Worm (Caenorhabditis elegans) whole organism, young adult: ENCODE results near the gene lin-66.

Source experiments
- B0336.3 ChIP-seq: fragments of 200-800 bp; sonication (Bioruptor generic); IDR thresholded peaks from 2 replicates; pipeline ENCODE4 v1.3.6; 2022; ENCODE audit warnings: missing genetic modification characterization, missing compliant biosample characterization
- F33H1.4 ChIP-seq: fragments of 200-800 bp; sonication (Bioruptor generic); IDR thresholded peaks from 2 replicates; pipeline ENCODE4 v1.3.6; 2022; ENCODE audit warnings: missing genetic modification reagents, missing genetic modification characterization, missing compliant biosample characterization
- F37B4.10 ChIP-seq: fragments of 200-800 bp; sonication (Bioruptor generic); IDR thresholded peaks from 2 replicates; pipeline ENCODE4 v1.3.6; 2022; ENCODE audit warnings: missing genetic modification characterization, missing compliant biosample characterization
- F57A8.1 ChIP-seq: fragments of 200-800 bp; sonication (Bioruptor generic); optimal IDR thresholded peaks from 2 replicates; lab custom pipeline; 2018; ENCODE audit warnings: mild to moderate bottlenecking, missing genetic modification characterization, moderate library complexity, missing compliant biosample characterization
- T07F8.4 ChIP-seq: sonication (generic microtip); optimal IDR thresholded peaks from 2 replicates; lab custom pipeline; 2016; ENCODE audit warnings: mild to moderate bottlenecking, missing genetic modification characterization, moderate library complexity, missing compliant biosample characterization
- Y53G8AR.9 ChIP-seq: fragments of 200-800 bp; sonication (Bioruptor generic); conservative IDR thresholded peaks from 2 replicates; pipeline ENCODE4 v1.3.6; 2022; ENCODE audit warnings: missing genetic modification reagents, missing genetic modification characterization, missing compliant biosample characterization
- ZK185.1 ChIP-seq: sonication (generic microtip); optimal IDR thresholded peaks from 2 replicates; lab custom pipeline; 2016; ENCODE audit warnings: mild to moderate bottlenecking, missing genetic modification characterization, missing compliant biosample characterization; ENCODE audit not compliant: poor library complexity, severe bottlenecking
- attf-6 ChIP-seq: fragments of 200-800 bp; sonication (Bioruptor generic); IDR thresholded peaks from 2 replicates; pipeline ENCODE4 v1.3.6; 2022; ENCODE audit warnings: missing genetic modification reagents, missing genetic modification characterization, missing compliant biosample characterization
- cebp-1 ChIP-seq, 2 experiments: fragments of 200-800 bp in 1 of 2; sonication (Bioruptor generic) in 1 of 2; sonication (generic microtip) in 1 of 2; IDR thresholded peaks in 1 of 2; optimal IDR thresholded peaks in 1 of 2; 2 replicates each; pipeline versions ENCODE4 v1.3.6 to Lab custom; 2017 to 2022; ENCODE audit warnings: missing compliant biosample characterization in 2 of 2, missing genetic modification characterization in 2 of 2, mild to moderate bottlenecking in 1 of 2, missing genetic modification reagents in 1 of 2, moderate library complexity in 1 of 2
- cebp-2 ChIP-seq: fragments of 200-800 bp; sonication (Bioruptor generic); IDR thresholded peaks from 2 replicates; pipeline ENCODE4 v1.3.6; 2022; ENCODE audit warnings: missing genetic modification characterization, missing compliant biosample characterization
- ets-4 ChIP-seq: fragments of 200-800 bp; sonication (Bioruptor generic); optimal IDR thresholded peaks from 2 replicates; lab custom pipeline; 2018; ENCODE audit warnings: mild to moderate bottlenecking, missing genetic modification characterization, missing compliant biosample characterization
- hlh-12 ChIP-seq: sonication (generic microtip); optimal IDR thresholded peaks from 2 replicates; lab custom pipeline; 2016; ENCODE audit warnings: missing genetic modification characterization, missing compliant biosample characterization
- hmg-1.2 ChIP-seq: fragments of 200-800 bp; sonication (Bioruptor generic); IDR thresholded peaks from 2 replicates; pipeline ENCODE4 v1.3.6; 2022; ENCODE audit warnings: missing genetic modification reagents, missing genetic modification characterization, missing compliant biosample characterization
- lsl-1 ChIP-seq: fragments of 200-800 bp; sonication (Bioruptor generic); optimal IDR thresholded peaks from 2 replicates; lab custom pipeline; 2018; ENCODE audit warnings: mild to moderate bottlenecking, missing genetic modification characterization, moderate library complexity, missing compliant biosample characterization
- madf-3 ChIP-seq: fragments of 200-800 bp; sonication (Bioruptor generic); IDR thresholded peaks from 2 replicates; pipeline ENCODE4 v1.3.6; 2022; ENCODE audit warnings: missing genetic modification reagents, missing genetic modification characterization, missing compliant biosample characterization
- madf-8 ChIP-seq: fragments of 200-800 bp; sonication (Bioruptor generic); conservative IDR thresholded peaks from 2 replicates; pipeline ENCODE4 v1.3.6; 2022; ENCODE audit warnings: missing genetic modification reagents, missing genetic modification characterization, missing compliant biosample characterization
- pbrm-1 ChIP-seq: fragments of 200-800 bp; sonication (Bioruptor generic); IDR thresholded peaks from 2 replicates; pipeline ENCODE4 v1.3.6; 2022; ENCODE audit warnings: missing genetic modification reagents, missing genetic modification characterization, missing compliant biosample characterization
- rec-8 ChIP-seq, 2 experiments: sonication (generic microtip); optimal IDR thresholded peaks; 2 replicates each; lab custom pipeline; 2016; ENCODE audit warnings: mild to moderate bottlenecking in 2 of 2, missing genetic modification characterization in 2 of 2, missing genetic modification reagents in 2 of 2, missing genotype in 2 of 2, missing biosample characterization in 1 of 2, missing compliant biosample characterization in 1 of 2, moderate library complexity in 1 of 2
- rpc-1 ChIP-seq, 2 experiments: fragments of 150-350 bp in 1 of 2; sonication (generic microtip) in 1 of 2; optimal IDR thresholded peaks; 2 replicates each; lab custom pipeline; 2014 to 2018; ENCODE audit warnings: missing biosample characterization in 1 of 2, missing genetic modification characterization in 1 of 2, missing genetic modification reagents in 1 of 2, missing genotype in 1 of 2
- sdz-38 ChIP-seq: sonication (generic microtip); optimal IDR thresholded peaks from 2 replicates; lab custom pipeline; 2016; ENCODE audit warnings: missing genotype, missing genetic modification characterization, missing compliant biosample characterization
- snpc-1.1 ChIP-seq: sonication (generic microtip); optimal IDR thresholded peaks from 2 replicates; lab custom pipeline; 2017; ENCODE audit warnings: missing genetic modification characterization, mild to moderate bottlenecking, missing compliant biosample characterization, antibody characterized with exemption, moderate library complexity, missing genotype, missing genetic modification reagents; ENCODE audit not compliant: insufficient read depth
- snpc-4 ChIP-seq, 5 experiments: fragments of 150-350 bp in 1 of 5; sonication (generic microtip) in 4 of 5; optimal IDR thresholded peaks; 2 replicates each; lab custom pipeline; 2014 to 2018; ENCODE audit warnings: missing genetic modification characterization in 5 of 5, missing biosample characterization in 3 of 5, antibody characterized with exemption in 2 of 5, mild to moderate bottlenecking in 2 of 5, missing compliant biosample characterization in 2 of 5, missing genotype in 2 of 5, moderate library complexity in 2 of 5, missing genetic modification reagents in 1 of 5
- sptf-2 ChIP-seq: fragments of 200-800 bp; sonication (Bioruptor generic); optimal IDR thresholded peaks from 2 replicates; lab custom pipeline; 2018; ENCODE audit warnings: mild to moderate bottlenecking, missing genetic modification characterization, missing compliant biosample characterization
- tbp1 ChIP-seq: fragments of 200-800 bp; sonication (Bioruptor generic); optimal IDR thresholded peaks from 2 replicates; lab custom pipeline; 2018; ENCODE audit warnings: mild to moderate bottlenecking, missing genetic modification characterization, missing compliant biosample characterization
- zfh-2 ChIP-seq: fragments of 200-800 bp; sonication (Bioruptor generic); conservative IDR thresholded peaks from 2 replicates; pipeline ENCODE4 v1.3.6; 2022; ENCODE audit warnings: missing genetic modification reagents, missing genetic modification characterization, missing compliant biosample characterization
- ztf-22 ChIP-seq: fragments of 200-800 bp; sonication (Bioruptor generic); optimal IDR thresholded peaks from 2 replicates; lab custom pipeline; 2018; ENCODE audit warnings: mild to moderate bottlenecking, missing genetic modification characterization, moderate library complexity, missing compliant biosample characterization

lin-66 gene

ce11 chrIV:13884435-13884834 lies 3.4 kb upstream of the lin-66 start:
- TF ChIP-seq zfh-2 (GFP tag; lab: Robert Waterston, UW) (peak; percentile 32; the same call in 1 of the 2 replicates), lsl-1 (peak; percentile 17), madf-3 (GFP tag; lab: Robert Waterston, UW) (0 out of 2 replicates have a peak, but pooled peaks have one; percentile 6), F33H1.4 (GFP tag; lab: Robert Waterston, UW) (peak; percentile 62), F37B4.10 (GFP tag; lab: Robert Waterston, UW) (0 out of 2 replicates have a peak, but pooled peaks have one; percentile 1)

DNA sequence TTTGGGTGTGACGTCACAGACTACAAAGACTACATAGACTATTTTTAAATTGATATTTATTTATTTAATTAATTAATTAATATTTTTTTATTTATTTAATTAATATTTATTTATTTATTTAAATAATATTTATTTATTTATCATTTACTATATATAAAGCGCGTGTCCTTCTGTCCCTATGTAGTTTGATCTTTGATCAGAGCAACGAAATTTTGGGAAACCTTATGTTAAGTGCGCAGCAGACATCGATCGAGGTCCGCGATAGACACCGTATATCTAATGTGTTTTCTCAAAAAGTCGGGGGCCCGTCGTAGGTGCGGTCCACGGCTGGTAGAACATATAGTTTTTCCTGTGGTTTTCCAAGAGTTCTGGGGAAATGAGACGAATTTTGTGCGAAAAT lies 3.0 kb upstream of the lin-66 start:
- TF ChIP-seq lsl-1 (peak; percentile 6), hmg-1.2 (peak; percentile 68), snpc-4 (GFP tag; optimal IDR thresholded peaks at IDR 0.05; lab: Kevin White, UChicago) (peak; percentile 29), snpc-4 (tag; optimal IDR thresholded peaks at IDR 0.05; lab: Kevin White, UChicago) (peak in 2 of 4 experiments; percentile 38 to 89), snpc-1.1 (tag; lab: Kevin White, UChicago) (peak; percentile 30), pbrm-1 (GFP tag; lab: Robert Waterston, UW) (peak; percentile 73), tbp1 (GFP tag; lab: Kevin White, UChicago) (peak; percentile 1), attf-6 (peak; percentile 94)

DNA sequence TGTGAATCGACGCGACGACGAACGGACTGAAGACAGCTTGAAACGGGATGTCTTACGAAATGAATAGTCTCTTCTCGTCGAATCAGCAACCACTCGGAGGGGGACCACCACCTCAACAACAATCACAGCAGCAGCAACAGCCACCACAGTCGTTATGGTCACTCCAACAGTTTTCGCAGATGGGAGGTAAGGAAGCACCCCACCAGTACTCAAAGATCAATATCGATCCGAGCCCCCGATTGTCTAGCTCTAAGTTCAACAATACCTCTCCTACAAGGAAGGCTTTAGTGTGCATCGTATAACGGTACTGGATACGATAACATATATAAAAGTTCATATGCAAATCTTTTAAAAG lies 262 bp downstream of the lin-66 start:
- 0 out of 2 replicates have a peak, but pooled peaks have one; percentile 68 for TF ChIP-seq cebp-2 (GFP tag; lab: Robert Waterston, UW)
- TF ChIP-seq rpc-1 (optimal IDR thresholded peaks at IDR 0.05; lab: Kevin White, UChicago) = no peak
- TF ChIP-seq rpc-1 (tag; optimal IDR thresholded peaks at IDR 0.05; lab: Kevin White, UChicago) = no peak
- no peak for TF ChIP-seq lsl-1
- TF ChIP-seq sptf-2 (GFP tag; lab: Kevin White, UChicago) = no peak
- no peak for TF ChIP-seq T07F8.4 (tag; lab: Kevin White, UChicago)

- peak; percentile 36 for TF ChIP-seq snpc-4 (GFP tag; optimal IDR thresholded peaks at IDR 0.05; lab: Kevin White, UChicago)
- TF ChIP-seq snpc-4 (tag; optimal IDR thresholded peaks at IDR 0.05; lab: Kevin White, UChicago) = peak; percentile 88 to 95 (median 92)
- no peak for TF ChIP-seq B0336.3 (GFP tag; lab: Robert Waterston, UW)
- TF ChIP-seq snpc-1.1 (tag; lab: Kevin White, UChicago) = peak; percentile 75
Observed at ce11 chrIV:13893103-13893502, 5.2 kb downstream of the lin-66 start.

ce11 chrIV:13902774-13903173 lies 14.9 kb downstream of the lin-66 start, which contains the start of gene Y37A1A.3:
Gene Y37A1A.3, minus strand, starts transcription at chrIV:13902874.
- no peak for TF ChIP-seq lsl-1
- no peak for TF ChIP-seq madf-8 (GFP tag; lab: Robert Waterston, UW)
- no peak for TF ChIP-seq cebp-1 (GFP tag; IDR thresholded peaks at IDR 0.05; lab: Robert Waterston, UW)
- no peak for TF ChIP-seq cebp-1 (tag; optimal IDR thresholded peaks at IDR 0.05; lab: Kevin White, UChicago)
- TF ChIP-seq ets-4 (GFP tag; lab: Kevin White, UChicago) = no peak
- no peak for TF ChIP-seq F57A8.1 (GFP tag; lab: Kevin White, UChicago)
- no peak for TF ChIP-seq ztf-22 (GFP tag; lab: Kevin White, UChicago)
- no peak for TF ChIP-seq ZK185.1 (tag; lab: Kevin White, UChicago)
- TF ChIP-seq B0336.3 (GFP tag; lab: Robert Waterston, UW) = no peak
- no peak for TF ChIP-seq attf-6
- TF ChIP-seq rec-8 (tag; optimal IDR thresholded peaks at IDR 0.05; lab: Kevin White, UChicago) = no peak
- TF ChIP-seq Y53G8AR.9 (GFP tag; lab: Robert Waterston, UW) = no peak
- no peak for TF ChIP-seq cebp-2 (GFP tag; lab: Robert Waterston, UW)
- no peak for TF ChIP-seq sdz-38 (tag; lab: Kevin White, UChicago)

DNA sequence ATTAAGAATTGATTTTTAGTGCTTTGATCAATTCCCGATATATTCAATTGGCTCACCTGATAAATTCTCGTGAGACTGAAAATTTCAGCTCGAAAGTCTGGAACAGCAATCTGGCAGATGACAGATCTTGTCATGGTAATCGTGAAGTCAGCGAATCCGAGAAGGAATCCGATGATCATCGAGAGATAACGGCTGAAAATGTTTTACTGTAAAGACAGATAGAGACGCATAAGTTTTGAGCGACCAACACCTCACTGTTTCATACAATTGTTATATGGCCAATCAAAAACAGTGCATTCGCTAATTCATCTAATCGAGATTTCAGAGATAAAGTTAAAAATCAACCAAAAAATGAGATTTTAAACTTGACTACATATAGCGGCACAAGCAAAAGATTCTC lies 18.5 kb downstream of the lin-66 start:
- TF ChIP-seq attf-6 = 0 out of 2 replicates have a peak, but pooled peaks have one; percentile 52
- no peak for TF ChIP-seq hlh-12 (tag; lab: Kevin White, UChicago)
